Fruit fly (Drosophila melanogaster) whole organism, embryonic: ENCODE results near the gene Trs23.

Experiments
- Aef1 ChIP-seq: fragments of 200-800 bp; sonication (Bioruptor generic); IDR thresholded peaks from 3 replicates; pipeline ENCODE4 v1.3.6; 2022; ENCODE audit warnings: missing biosample characterization, missing genetic modification characterization
- Antp ChIP-seq: fragments of 200-800 bp; sonication (Bioruptor generic); optimal IDR thresholded peaks from 3 replicates; lab custom pipeline; 2016; ENCODE audit warnings: missing biosample characterization, missing genetic modification characterization
- B-H2 ChIP-seq: fragments of 200-800 bp; sonication (Bioruptor generic); optimal IDR thresholded peaks from 2 replicates; lab custom pipeline; 2018; ENCODE audit warnings: missing biosample characterization, mild to moderate bottlenecking, missing genetic modification characterization
- CG1024 ChIP-seq: fragments of 200-800 bp; sonication (Bioruptor generic); IDR thresholded peaks from 2 replicates; pipeline ENCODE4 v1.3.6; 2022; ENCODE audit warnings: missing biosample characterization, missing genetic modification characterization
- CG10543 ChIP-seq: fragments of 200-800 bp; sonication (Bioruptor generic); optimal IDR thresholded peaks from 3 replicates; lab custom pipeline; 2017; ENCODE audit warnings: missing biosample characterization, mild to moderate bottlenecking, missing genetic modification characterization, moderate library complexity
- CG15011 ChIP-seq: fragments of 200-800 bp; sonication (Bioruptor generic); optimal IDR thresholded peaks from 3 replicates; lab custom pipeline; 2018; ENCODE audit warnings: missing biosample characterization, mild to moderate bottlenecking, missing genetic modification characterization
- CG1603 ChIP-seq: fragments of 200-800 bp; sonication (Bioruptor generic); optimal IDR thresholded peaks from 2 replicates; lab custom pipeline; 2019; ENCODE audit warnings: missing biosample characterization, mild to moderate bottlenecking, missing genetic modification characterization, moderate library complexity
- CG1647 ChIP-seq: fragments of 200-800 bp; sonication (Bioruptor generic); optimal IDR thresholded peaks from 3 replicates; lab custom pipeline; 2016; ENCODE audit warnings: missing biosample characterization, missing genetic modification characterization
- CG17612 ChIP-seq: fragments of 200-800 bp; sonication (Bioruptor generic); IDR thresholded peaks from 2 replicates; pipeline ENCODE4 v1.3.6; 2022; ENCODE audit warnings: missing biosample characterization, missing genetic modification characterization
- CG17912 ChIP-seq: fragments of 200-800 bp; sonication (Bioruptor generic); optimal IDR thresholded peaks from 2 replicates; lab custom pipeline; 2018; ENCODE audit warnings: missing biosample characterization, mild to moderate bottlenecking, missing genetic modification characterization
- CG2129 ChIP-seq: fragments of 200-800 bp; sonication (Bioruptor generic); IDR thresholded peaks from 2 replicates; pipeline ENCODE4 v1.3.6; 2022; ENCODE audit warnings: missing biosample characterization, missing genetic modification characterization; ENCODE audit not compliant: partially characterized antibody
- CG2712 ChIP-seq: fragments of 200-800 bp; optimal IDR thresholded peaks from 3 replicates; lab custom pipeline; 2019; ENCODE audit warnings: missing biosample characterization, mild to moderate bottlenecking, missing genetic modification characterization, moderate library complexity
- CG30020 ChIP-seq: fragments of 200-800 bp; optimal IDR thresholded peaks from 2 replicates; lab custom pipeline; 2019; ENCODE audit warnings: missing biosample characterization, mild to moderate bottlenecking, missing genetic modification characterization, moderate library complexity
- CG31224 ChIP-seq: fragments of 200-800 bp; sonication (Bioruptor generic); IDR thresholded peaks from 2 replicates; pipeline ENCODE4 v1.3.6; 2022; ENCODE audit warnings: missing biosample characterization, missing genetic modification characterization
- CG3838 ChIP-seq: fragments of 200-800 bp; sonication (Bioruptor generic); optimal IDR thresholded peaks from 3 replicates; lab custom pipeline; 2016; ENCODE audit warnings: missing biosample characterization, missing genetic modification characterization
- CG4820 ChIP-seq: fragments of 200-800 bp; sonication (Bioruptor generic); optimal IDR thresholded peaks from 3 replicates; lab custom pipeline; 2016; ENCODE audit warnings: missing biosample characterization, missing genetic modification characterization
- CG6683 ChIP-seq: fragments of 200-800 bp; sonication (Bioruptor generic); optimal IDR thresholded peaks from 2 replicates; lab custom pipeline; 2017; ENCODE audit warnings: missing biosample characterization, mild to moderate bottlenecking, missing genetic modification characterization, missing genetic modification reagents
- CG6689 ChIP-seq: fragments of 200-800 bp; sonication (Bioruptor generic); IDR thresholded peaks from 2 replicates; pipeline ENCODE4 v1.3.6; 2022; ENCODE audit warnings: missing biosample characterization, missing genetic modification characterization
- CG7786 ChIP-seq: fragments of 200-800 bp; sonication (Bioruptor generic); optimal IDR thresholded peaks from 2 replicates; lab custom pipeline; 2016; ENCODE audit warnings: missing biosample characterization, missing genetic modification characterization
- CkIIα-i1 ChIP-seq: fragments of 200-800 bp; sonication (Bioruptor generic); IDR thresholded peaks from 2 replicates; pipeline ENCODE4 v1.3.6; 2022; ENCODE audit warnings: missing biosample characterization, missing genetic modification characterization
- CoRest ChIP-seq: fragments of 200-800 bp; sonication (Bioruptor generic); optimal IDR thresholded peaks from 3 replicates; lab custom pipeline; 2018; ENCODE audit warnings: missing biosample characterization, mild to moderate bottlenecking, missing genetic modification characterization, moderate library complexity
- Dfd ChIP-seq, 2 experiments: fragments of >200 bp; optimal IDR thresholded peaks; 2 replicates each; lab custom pipeline; 2017; ENCODE audit warnings: missing biosample characterization in 2 of 2, missing genetic modification characterization in 2 of 2
- E2f2 ChIP-seq: fragments of 200-800 bp; sonication (Bioruptor generic); IDR thresholded peaks from 2 replicates; pipeline ENCODE4 v1.3.6; 2022; ENCODE audit warnings: missing biosample characterization, missing genetic modification characterization
- HLH4C ChIP-seq: fragments of 200-800 bp; sonication (Bioruptor generic); IDR thresholded peaks from 3 replicates; pipeline ENCODE4 v1.3.6; 2022; ENCODE audit warnings: missing biosample characterization, missing genetic modification characterization; ENCODE audit not compliant: partially characterized antibody
- Lpt ChIP-seq: fragments of >200 bp; optimal IDR thresholded peaks from 2 replicates; lab custom pipeline; 2018; ENCODE audit warnings: missing biosample characterization, missing genetic modification characterization
- Poxn ChIP-seq: fragments of 200-800 bp; sonication (Bioruptor generic); IDR thresholded peaks from 2 replicates; pipeline ENCODE4 v1.3.6; 2022; ENCODE audit warnings: missing biosample characterization, missing genetic modification characterization
- Side ChIP-seq: fragments of 200-800 bp; sonication (Bioruptor generic); optimal IDR thresholded peaks from 2 replicates; lab custom pipeline; 2016; ENCODE audit warnings: missing biosample characterization, missing genetic modification characterization
- Spps ChIP-seq: fragments of 200-800 bp; sonication (Bioruptor generic); optimal IDR thresholded peaks from 2 replicates; lab custom pipeline; 2018; ENCODE audit warnings: missing biosample characterization, mild to moderate bottlenecking, missing genetic modification characterization
- Xrp1 ChIP-seq: fragments of 200-800 bp; sonication (Bioruptor generic); IDR thresholded peaks from 2 replicates; pipeline ENCODE4 v1.3.6; 2022; ENCODE audit warnings: missing biosample characterization, missing genetic modification characterization
- amos ChIP-seq: fragments of 200-800 bp; sonication (Bioruptor generic); IDR thresholded peaks from 2 replicates; pipeline ENCODE4 v1.3.6; 2022; ENCODE audit warnings: missing biosample characterization, missing genetic modification characterization; ENCODE audit not compliant: partially characterized antibody
- cas ChIP-seq: fragments of 200-800 bp; sonication (Bioruptor generic); IDR thresholded peaks from 2 replicates; pipeline ENCODE4 v1.3.6; 2022; ENCODE audit warnings: missing biosample characterization, missing genetic modification characterization
- chn ChIP-seq: fragments of 200-800 bp; sonication (Bioruptor generic); optimal IDR thresholded peaks from 2 replicates; lab custom pipeline; 2016; ENCODE audit warnings: missing biosample characterization, missing genetic modification characterization
- crol ChIP-seq: fragments of 200-800 bp; sonication (Bioruptor generic); IDR thresholded peaks from 2 replicates; pipeline ENCODE4 v1.3.6; 2022; ENCODE audit warnings: missing biosample characterization, missing genetic modification characterization
- dimm ChIP-seq: fragments of 200-800 bp; sonication (Bioruptor generic); IDR thresholded peaks from 2 replicates; pipeline ENCODE4 v1.3.6; 2022; ENCODE audit warnings: missing biosample characterization, missing genetic modification characterization
- fd102C ChIP-seq: fragments of 200-800 bp; sonication (Bioruptor generic); optimal IDR thresholded peaks from 2 replicates; lab custom pipeline; 2018; ENCODE audit warnings: missing biosample characterization, mild to moderate bottlenecking, missing genetic modification characterization, moderate library complexity
- fd64A ChIP-seq: fragments of 200-800 bp; sonication (Bioruptor generic); optimal IDR thresholded peaks from 3 replicates; lab custom pipeline; 2018; ENCODE audit warnings: missing biosample characterization, mild to moderate bottlenecking, missing genetic modification characterization
- gsb ChIP-seq: fragments of 200-800 bp; sonication (Bioruptor generic); IDR thresholded peaks from 2 replicates; pipeline ENCODE4 v1.3.6; 2022; ENCODE audit warnings: missing biosample characterization, missing genetic modification characterization
- h ChIP-seq: fragments of >200 bp; optimal IDR thresholded peaks from 2 replicates; lab custom pipeline; 2017
- jing ChIP-seq: fragments of 200-800 bp; sonication (Bioruptor generic); optimal IDR thresholded peaks from 2 replicates; lab custom pipeline; 2018; ENCODE audit warnings: missing biosample characterization, mild to moderate bottlenecking, missing genetic modification characterization
- klu ChIP-seq: fragments of 200-800 bp; sonication (Bioruptor generic); IDR thresholded peaks from 2 replicates; pipeline ENCODE4 v1.3.6; 2022; ENCODE audit warnings: missing biosample characterization, missing genetic modification characterization
- onecut ChIP-seq: fragments of 200-800 bp; sonication (Bioruptor generic); IDR thresholded peaks from 2 replicates; pipeline ENCODE4 v1.3.6; 2022; ENCODE audit warnings: missing biosample characterization, missing genetic modification characterization
- otp ChIP-seq: fragments of 200-800 bp; sonication (Bioruptor generic); IDR thresholded peaks from 3 replicates; pipeline ENCODE4, ENCODE4 v1.3.6; 2022; ENCODE audit warnings: missing biosample characterization, missing genetic modification characterization
- p53 ChIP-seq: fragments of 200-800 bp; sonication (Bioruptor generic); optimal IDR thresholded peaks from 2 replicates; lab custom pipeline; 2016; ENCODE audit warnings: missing biosample characterization, missing genetic modification characterization
- peb ChIP-seq: fragments of 200-800 bp; sonication (Bioruptor generic); IDR thresholded peaks from 2 replicates; pipeline ENCODE4 v1.3.6; 2022; ENCODE audit warnings: missing biosample characterization, missing genetic modification characterization
- pho ChIP-seq: fragments of 200-800 bp; sonication (Bioruptor generic); optimal IDR thresholded peaks from 2 replicates; lab custom pipeline; 2016; ENCODE audit warnings: missing biosample characterization, missing genetic modification characterization
- pzg ChIP-seq: fragments of 200-800 bp; sonication (Bioruptor generic); optimal IDR thresholded peaks from 3 replicates; lab custom pipeline; 2018; ENCODE audit warnings: missing biosample characterization, mild to moderate bottlenecking, missing genetic modification characterization, moderate library complexity
- run ChIP-seq: fragments of 200-800 bp; sonication (Bioruptor generic); optimal IDR thresholded peaks from 3 replicates; lab custom pipeline; 2018; ENCODE audit warnings: missing biosample characterization, mild to moderate bottlenecking, missing genetic modification characterization
- ttk ChIP-seq: fragments of 200-800 bp; sonication (Bioruptor generic); IDR thresholded peaks from 2 replicates; pipeline ENCODE4 v2.1.2; 2022; ENCODE audit warnings: missing biosample characterization, missing genetic modification characterization
- twi ChIP-seq: fragments of 200-800 bp; optimal IDR thresholded peaks from 2 replicates; lab custom pipeline; 2019; ENCODE audit warnings: missing biosample characterization, mild to moderate bottlenecking, missing genetic modification characterization, moderate library complexity
- unpg ChIP-seq: fragments of 200-800 bp; sonication (Bioruptor generic); optimal IDR thresholded peaks from 3 replicates; lab custom pipeline; 2018; ENCODE audit warnings: missing biosample characterization, mild to moderate bottlenecking, missing genetic modification characterization, moderate library complexity
- usp ChIP-seq: fragments of >200 bp; optimal IDR thresholded peaks from 2 replicates; lab custom pipeline; 2017; ENCODE audit warnings: missing biosample characterization, missing genetic modification characterization
- z ChIP-seq: fragments of 200-800 bp; sonication (Bioruptor generic); IDR thresholded peaks from 3 replicates; pipeline ENCODE4 v1.3.6; 2022; ENCODE audit warnings: missing biosample characterization, missing genetic modification characterization
- zfh1 ChIP-seq: fragments of 200-800 bp; sonication (Bioruptor generic); IDR thresholded peaks from 3 replicates; pipeline ENCODE4 v1.3.6; 2022; ENCODE audit warnings: missing biosample characterization, missing genetic modification characterization

Trs23 gene

DNA sequence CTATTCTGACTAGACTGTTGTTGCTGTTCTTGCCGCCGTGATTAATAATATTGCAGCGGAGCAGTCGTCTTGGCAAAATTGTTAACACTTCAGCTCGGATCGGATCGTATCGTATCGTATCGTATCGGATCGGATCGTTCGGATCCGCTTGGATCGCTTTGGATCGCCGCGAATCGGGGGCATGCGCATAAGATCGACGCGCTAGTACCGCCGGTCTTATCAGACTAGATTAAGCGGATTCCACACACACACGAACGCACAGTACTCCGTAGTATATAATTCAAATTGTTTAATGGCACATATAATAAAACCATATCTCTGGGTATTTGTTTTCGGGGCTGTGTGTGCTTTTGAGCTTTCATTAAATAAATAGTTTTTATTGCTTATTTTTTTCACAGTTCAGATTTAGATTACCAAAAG is 13.9 kb downstream of the Trs23 start (continued):
- TF ChIP-seq gsb (GFP tag; lab: Robert Waterston, UW) (no peak), CG2129 (GFP tag; lab: Robert Waterston, UW) (no peak), fd64A (peak; percentile 29), Aef1 (GFP tag; lab: Robert Waterston, UW) (no peak), CG7786 (GFP tag; lab: Kevin White, UChicago) (no peak), usp (no peak), CG17612 (no peak), CG2712 (tag; lab: Kevin White, UChicago) (peak; percentile 1), amos (GFP tag; lab: Robert Waterston, UW) (no peak), run (tag; lab: Kevin White, UChicago) (no peak), fd102C (GFP tag; lab: Kevin White, UChicago) (no peak), otp (GFP tag; lab: Robert Waterston, UW) (0 out of 3 replicates have a peak, but pooled peaks have one; percentile 13), unpg (GFP tag; lab: Kevin White, UChicago) (peak; percentile 61), h (lab: Kevin White, UChicago) (no peak), CG30020 (tag; lab: Kevin White, UChicago) (no peak), jing (GFP tag; lab: Kevin White, UChicago) (no peak), CoRest (tag; lab: Kevin White, UChicago) (peak; percentile 13), chn (GFP tag; lab: Kevin White, UChicago) (no peak), CG1603 (tag; lab: Kevin White, UChicago) (peak; percentile 52), CG15011 (GFP tag; lab: Kevin White, UChicago) (peak; percentile 50), Side (GFP tag; lab: Kevin White, UChicago) (peak; percentile 24), HLH4C (no peak), zfh1 (GFP tag; lab: Robert Waterston, UW) (0 out of 3 replicates have a peak, but pooled peaks have one; percentile 16), p53 (no peak), CG3838 (GFP tag; lab: Kevin White, UChicago) (peak; percentile 13), B-H2 (GFP tag; lab: Kevin White, UChicago) (peak; percentile 63), CG6683 (GFP tag; lab: Kevin White, UChicago) (peak; percentile 16), CG10543 (GFP tag; lab: Kevin White, UChicago) (peak; percentile 94), CG31224 (GFP tag; lab: Robert Waterston, UW) (no peak), CG1024 (GFP tag; lab: Robert Waterston, UW) (no peak), twi (no peak), Poxn (GFP tag; lab: Robert Waterston, UW) (no peak), Lpt (GFP tag; lab: Kevin White, UChicago) (no peak), Dfd (GFP tag; optimal IDR thresholded peaks at IDR 0.05; lab: Kevin White, UChicago) (no peak), CkIIα-i1 (GFP tag; lab: Robert Waterston, UW) (no peak), pho (no peak), klu (GFP tag; lab: Robert Waterston, UW) (no peak), Xrp1 (GFP tag; lab: Robert Waterston, UW) (0 out of 2 replicates have a peak, but pooled peaks have one; percentile 28), z (GFP tag; lab: Robert Waterston, UW) (no peak), Antp (GFP tag; lab: Kevin White, UChicago) (no peak), peb (GFP tag; lab: Robert Waterston, UW) (no peak), dimm (no peak), CG1647 (no peak), cas (GFP tag; lab: Robert Waterston, UW) (no peak), Spps (tag; lab: Kevin White, UChicago) (no peak), crol (GFP tag; lab: Robert Waterston, UW) (no peak), pzg (no peak), CG6689 (GFP tag; lab: Robert Waterston, UW) (0 out of 2 replicates have a peak, but pooled peaks have one; percentile 12), CG4820 (no peak), E2f2 (peak; percentile 18; the same call in 1 of the 2 replicates), ttk (GFP tag; lab: Robert Waterston, UW) (no peak), CG17912 (peak; percentile 74), onecut (GFP tag; lab: Robert Waterston, UW) (peak; percentile 43; the same call in 1 of the 2 replicates)
